Worm (Caenorhabditis elegans) whole organism, L1 larva: Measurements from ENCODE around the gene sre-55.

Source experiments
- C04F5.9 ChIP-seq: sonication (generic microtip); optimal IDR thresholded peaks from 2 replicates; lab custom pipeline; 2016; ENCODE audit warnings: missing genetic modification characterization, missing compliant biosample characterization
- alr-1 ChIP-seq: fragments of 200-800 bp; sonication (Bioruptor generic); optimal IDR thresholded peaks from 2 replicates; lab custom pipeline; 2018; ENCODE audit warnings: borderline replicate concordance, mild to moderate bottlenecking, missing genetic modification characterization, missing compliant biosample characterization
- ceh-63 ChIP-seq: fragments of 200-800 bp; sonication (Bioruptor generic); optimal IDR thresholded peaks from 2 replicates; lab custom pipeline; 2018; ENCODE audit warnings: mild to moderate bottlenecking, missing genetic modification characterization, missing compliant biosample characterization
- ceh-90 ChIP-seq: sonication (generic microtip); optimal IDR thresholded peaks from 2 replicates; lab custom pipeline; 2016; ENCODE audit warnings: missing genetic modification characterization, missing compliant biosample characterization
- ces-1 ChIP-seq: fragments of 150-350 bp; optimal IDR thresholded peaks from 2 replicates; lab custom pipeline; 2014; ENCODE audit warnings: missing biosample characterization, missing genetic modification reagents, missing genetic modification characterization
- dpl-1 ChIP-seq, 3 experiments: fragments of 150-350 bp in 2 of 3; sonication (generic microtip) in 1 of 3; optimal IDR thresholded peaks; 2 replicates each; lab custom pipeline; 2014 to 2017; ENCODE audit warnings: missing biosample characterization in 3 of 3, missing genetic modification characterization in 3 of 3, missing genetic modification reagents in 3 of 3
- dsc-1 ChIP-seq: sonication (generic microtip); optimal IDR thresholded peaks from 2 replicates; lab custom pipeline; 2016; ENCODE audit warnings: mild to moderate bottlenecking, missing genetic modification characterization, missing compliant biosample characterization
- efl-1 ChIP-seq, 4 experiments: fragments of 150-350 bp; optimal IDR thresholded peaks in 3 of 4; peaks in 1 of 4; 1 replicate in 1 of 4; 2 replicates in 3 of 4; lab custom pipeline; 2014; ENCODE audit warnings: missing biosample characterization in 2 of 4, missing genetic modification characterization in 2 of 4, missing genetic modification reagents in 2 of 4
- efl-3 ChIP-seq: fragments of 200-800 bp; sonication (Bioruptor generic); optimal IDR thresholded peaks from 2 replicates; lab custom pipeline; 2018; ENCODE audit warnings: mild to moderate bottlenecking, missing genetic modification characterization, missing compliant biosample characterization
- egl-27 ChIP-seq, 2 experiments: fragments of 150-350 bp in 1 of 2; sonication (generic microtip); optimal IDR thresholded peaks; 3 replicates each; lab custom pipeline; 2017 to 2018; ENCODE audit warnings: missing biosample characterization in 2 of 2, missing genetic modification characterization in 2 of 2, missing genetic modification reagents in 2 of 2
- elt-3 ChIP-seq, 6 experiments: fragments of 150-350 bp in 1 of 6; sonication (generic microtip); optimal IDR thresholded peaks; 2 replicates each; lab custom pipeline; 2017 to 2018; ENCODE audit warnings: missing biosample characterization in 6 of 6, missing genetic modification characterization in 6 of 6, inconsistent platforms in 1 of 6
- fkh-10 ChIP-seq: sonication (generic microtip); optimal IDR thresholded peaks from 2 replicates; lab custom pipeline; 2017; ENCODE audit warnings: missing biosample characterization, missing genetic modification reagents, missing genetic modification characterization
- fkh-4 ChIP-seq: sonication (generic microtip); optimal IDR thresholded peaks from 2 replicates; lab custom pipeline; 2016; ENCODE audit warnings: missing compliant biosample characterization, missing genetic modification characterization, borderline replicate concordance
- hlh-17 ChIP-seq: fragments of 200-800 bp; sonication (Bioruptor generic); optimal IDR thresholded peaks from 2 replicates; lab custom pipeline; 2018; ENCODE audit warnings: missing genetic modification characterization, mild to moderate bottlenecking, missing compliant biosample characterization, moderate library complexity, borderline replicate concordance
- jun-1 ChIP-seq: fragments of 150-350 bp; optimal IDR thresholded peaks from 2 replicates; lab custom pipeline; 2014; ENCODE audit warnings: missing biosample characterization, missing genetic modification reagents, missing genetic modification characterization
- lin-14 ChIP-seq: fragments of 200-800 bp; sonication (Bioruptor generic); optimal IDR thresholded peaks from 2 replicates; lab custom pipeline; 2018; ENCODE audit warnings: mild to moderate bottlenecking, missing genetic modification characterization, moderate library complexity, missing compliant biosample characterization
- lsy-2 ChIP-seq, 2 experiments: fragments of 150-350 bp; optimal IDR thresholded peaks; 2 replicates each; lab custom pipeline; 2014; ENCODE audit warnings: missing biosample characterization in 2 of 2, missing genetic modification characterization in 2 of 2
- nhr-11 ChIP-seq: fragments of 150-350 bp; optimal IDR thresholded peaks from 2 replicates; lab custom pipeline; 2014; ENCODE audit warnings: missing biosample characterization, missing genetic modification characterization
- nhr-12 ChIP-seq: sonication (generic microtip); optimal IDR thresholded peaks from 2 replicates; lab custom pipeline; 2017; ENCODE audit warnings: missing biosample characterization, missing genetic modification characterization
- nhr-20 ChIP-seq: sonication (generic microtip); optimal IDR thresholded peaks from 2 replicates; lab custom pipeline; 2016; ENCODE audit warnings: mild to moderate bottlenecking, missing genetic modification characterization, missing compliant biosample characterization
- nhr-28 ChIP-seq: fragments of 150-350 bp; optimal IDR thresholded peaks from 2 replicates; lab custom pipeline; 2014; ENCODE audit warnings: missing biosample characterization, missing genetic modification characterization
- nhr-76 ChIP-seq: sonication (generic microtip); optimal IDR thresholded peaks from 2 replicates; lab custom pipeline; 2017; ENCODE audit warnings: missing biosample characterization, missing genetic modification characterization
- nhr-85 ChIP-seq: sonication (generic microtip); peaks from one replicate; lab custom pipeline; 2016; ENCODE audit warnings: missing genetic modification characterization, inconsistent platforms, missing compliant biosample characterization
- pax-3 ChIP-seq: fragments of 200-800 bp; sonication (Bioruptor generic); optimal IDR thresholded peaks from 2 replicates; lab custom pipeline; 2018; ENCODE audit warnings: mild to moderate bottlenecking, missing genetic modification characterization, moderate library complexity, missing compliant biosample characterization
- pqm-1 ChIP-seq: sonication (generic microtip); optimal IDR thresholded peaks from 3 replicates; lab custom pipeline; 2017; ENCODE audit warnings: missing biosample characterization, missing genetic modification characterization
- snu-23 ChIP-seq: sonication (generic microtip); optimal IDR thresholded peaks from 2 replicates; lab custom pipeline; 2016; ENCODE audit warnings: missing genetic modification characterization, missing compliant biosample characterization
- sox-4 ChIP-seq: sonication (generic microtip); optimal IDR thresholded peaks from 2 replicates; lab custom pipeline; 2016; ENCODE audit warnings: missing genetic modification characterization, missing compliant biosample characterization
- tlp-1 ChIP-seq: fragments of 150-350 bp; optimal IDR thresholded peaks from 2 replicates; lab custom pipeline; 2014; ENCODE audit warnings: missing biosample characterization, missing genetic modification characterization
- unc-98 ChIP-seq: fragments of 200-800 bp; sonication (Bioruptor generic); IDR thresholded peaks from 2 replicates; pipeline ENCODE4 v1.3.6; 2022; ENCODE audit warnings: missing genetic modification characterization, missing compliant biosample characterization
- xbp-1 ChIP-seq: sonication (generic microtip); optimal IDR thresholded peaks from 2 replicates; lab custom pipeline; 2016; ENCODE audit warnings: missing genetic modification characterization, missing compliant biosample characterization
- zag-1 ChIP-seq: fragments of 150-350 bp; optimal IDR thresholded peaks from 2 replicates; lab custom pipeline; 2014; ENCODE audit warnings: missing biosample characterization, missing genetic modification characterization
- ztf-11 ChIP-seq, 2 experiments: sonication (generic microtip); optimal IDR thresholded peaks; 2 replicates each; lab custom pipeline; 2016 to 2017; ENCODE audit warnings: missing genetic modification characterization in 2 of 2, missing biosample characterization in 1 of 2, missing compliant biosample characterization in 1 of 2
- ztf-4 ChIP-seq: fragments of 150-350 bp; optimal IDR thresholded peaks from 2 replicates; lab custom pipeline; 2014; ENCODE audit warnings: missing biosample characterization, missing genetic modification characterization

Gene sre-55

ce11 chrII:12328994-12329393 is at the start of gene sre-55:
sre-55 (plus strand) TSS chrII:12329294.
- TF ChIP-seq fkh-10 (no peak), zag-1 (tag; lab: Kevin White, UChicago) (no peak), egl-27 (tag; optimal IDR thresholded peaks at IDR 0.05; lab: Kevin White, UChicago) (no peak), nhr-20 (no peak), C04F5.9 (tag; lab: Kevin White, UChicago) (no peak), xbp-1 (tag; lab: Kevin White, UChicago) (no peak), ztf-11 (tag; optimal IDR thresholded peaks at IDR 0.05; lab: Kevin White, UChicago) (no peak), nhr-11 (tag; lab: Kevin White, UChicago) (no peak), lsy-2 (tag; optimal IDR thresholded peaks at IDR 0.05; lab: Kevin White, UChicago) (no peak), jun-1 (no peak), pqm-1 (tag; lab: Kevin White, UChicago) (no peak)

- TF ChIP-seq dsc-1: no peak
- no peak for TF ChIP-seq ceh-63
- no peak for TF ChIP-seq dpl-1 (GFP tag; optimal IDR thresholded peaks at IDR 0.05; lab: Kevin White, UChicago)
- TF ChIP-seq pax-3 (tag; lab: Kevin White, UChicago): no peak
- no peak for TF ChIP-seq hlh-17
- TF ChIP-seq nhr-12 (tag; lab: Kevin White, UChicago): no peak
- no peak for TF ChIP-seq alr-1 (tag; lab: Kevin White, UChicago)
- TF ChIP-seq efl-1 (optimal IDR thresholded peaks at IDR 0.05; lab: Kevin White, UChicago): no peak
- TF ChIP-seq efl-1 (GFP tag; optimal IDR thresholded peaks at IDR 0.05 in 1 of 2; lab: Kevin White, UChicago): no peak
- no peak for TF ChIP-seq nhr-28 (tag; lab: Kevin White, UChicago)
- TF ChIP-seq ces-1 (GFP tag; lab: Kevin White, UChicago): no peak
- no peak for TF ChIP-seq nhr-76
- TF ChIP-seq ztf-4 (tag; lab: Kevin White, UChicago): no peak
- no peak for TF ChIP-seq ceh-90 (tag; lab: Kevin White, UChicago)
- TF ChIP-seq tlp-1 (tag; lab: Kevin White, UChicago): no peak
These were observed 48.7 kb upstream of the sre-55 start, which contains the start of gene ife-5 for ce11 chrII:12280360-12280759. ife-5 (plus strand) TSS chrII:12280660.

ce11 chrII:12284045-12284444 is 45.0 kb upstream of the sre-55 start:
- no peak for TF ChIP-seq lin-14
- TF ChIP-seq elt-3 (tag; optimal IDR thresholded peaks at IDR 0.05; lab: Kevin White, UChicago): no peak
- TF ChIP-seq snu-23 (GFP tag; lab: Kevin White, UChicago): no peak
- TF ChIP-seq dpl-1 (GFP tag; optimal IDR thresholded peaks at IDR 0.05; lab: Kevin White, UChicago): peak in 1 of 3 experiments; percentile 20
- TF ChIP-seq efl-1 (optimal IDR thresholded peaks at IDR 0.05; lab: Kevin White, UChicago): peak in 1 of 2 experiments; percentile 59
- no peak for TF ChIP-seq efl-1 (GFP tag; optimal IDR thresholded peaks at IDR 0.05 in 1 of 2; lab: Kevin White, UChicago)

- TF ChIP-seq ceh-63 (no peak), fkh-4 (no peak), nhr-85 (tag; lab: Kevin White, UChicago) (no peak), efl-1 (optimal IDR thresholded peaks at IDR 0.05; lab: Kevin White, UChicago) (no peak), efl-1 (GFP tag; optimal IDR thresholded peaks at IDR 0.05 in 1 of 2; lab: Kevin White, UChicago) (peak in 1 of 2 experiments; percentile 41), lin-14 (no peak), unc-98 (GFP tag; lab: Robert Waterston, UW) (no peak), sox-4 (tag; lab: Kevin White, UChicago) (no peak)
These were observed 40.0 kb upstream of the sre-55 start, which contains the start of gene Y57A10A.31 for ce11 chrII:12289085-12289484. Y57A10A.31 (plus strand) TSS chrII:12289385.

- TF ChIP-seq efl-1 (optimal IDR thresholded peaks at IDR 0.05; lab: Kevin White, UChicago) (no peak), efl-1 (GFP tag; optimal IDR thresholded peaks at IDR 0.05 in 1 of 2; lab: Kevin White, UChicago) (peak in 1 of 2 experiments; percentile 55), efl-3 (GFP tag; lab: Kevin White, UChicago) (no peak), nhr-85 (tag; lab: Kevin White, UChicago) (peak; percentile 3)
These were observed 32.5 kb upstream of the sre-55 start for ce11 chrII:12296591-12296990.
